Fruit fly (Drosophila melanogaster) whole organism, embryonic: ENCODE data around the gene bero.
A peak's percentile ranks its signal among the peaks of the same experiment; 100 is the strongest.

ENCODE experiments used
- Antp ChIP-seq: fragments of 200-800 bp; sonication (Bioruptor generic); optimal IDR thresholded peaks from 3 replicates; lab custom pipeline; 2016; ENCODE audit warnings: missing biosample characterization, missing genetic modification characterization
- B-H2 ChIP-seq: fragments of 200-800 bp; sonication (Bioruptor generic); optimal IDR thresholded peaks from 2 replicates; lab custom pipeline; 2018; ENCODE audit warnings: missing biosample characterization, mild to moderate bottlenecking, missing genetic modification characterization
- CG10366 ChIP-seq: fragments of 200-800 bp; sonication (Bioruptor generic); IDR thresholded peaks from 2 replicates; pipeline ENCODE4 v1.3.6; 2022; ENCODE audit warnings: missing biosample characterization, missing genetic modification characterization
- CG11723 ChIP-seq: fragments of 200-800 bp; sonication (Bioruptor generic); optimal IDR thresholded peaks from 2 replicates; lab custom pipeline; 2017; ENCODE audit warnings: missing biosample characterization, mild to moderate bottlenecking, missing genetic modification characterization
- CG1233 ChIP-seq: fragments of 200-800 bp; sonication (Bioruptor generic); optimal IDR thresholded peaks from 4 replicates; lab custom pipeline; 2018; ENCODE audit warnings: missing biosample characterization, mild to moderate bottlenecking, missing genetic modification characterization
- CG13287 ChIP-seq: fragments of 200-800 bp; sonication (Bioruptor generic); IDR thresholded peaks from 2 replicates; pipeline ENCODE4 v1.3.6; 2022; ENCODE audit warnings: missing biosample characterization, missing genetic modification characterization; ENCODE audit not compliant: partially characterized antibody
- CG14667 ChIP-seq: fragments of 200-800 bp; sonication (Bioruptor generic); IDR thresholded peaks from 2 replicates; pipeline ENCODE4 v1.3.6; 2022; ENCODE audit warnings: missing biosample characterization, missing genetic modification characterization
- CG1529 ChIP-seq: fragments of 200-800 bp; sonication (Bioruptor generic); optimal IDR thresholded peaks from 3 replicates; lab custom pipeline; 2018; ENCODE audit warnings: missing biosample characterization, missing genetic modification characterization
- CG16813 ChIP-seq: fragments of 200-800 bp; sonication (Bioruptor generic); IDR thresholded peaks from 3 replicates; pipeline ENCODE4 v1.3.6; 2022; ENCODE audit warnings: missing biosample characterization, missing genetic modification characterization; ENCODE audit not compliant: partially characterized antibody
- CG16815 ChIP-seq: fragments of 200-800 bp; sonication (Bioruptor generic); optimal IDR thresholded peaks from 3 replicates; lab custom pipeline; 2017; ENCODE audit warnings: missing biosample characterization, mild to moderate bottlenecking, missing genetic modification characterization
- CG17612 ChIP-seq: fragments of 200-800 bp; sonication (Bioruptor generic); IDR thresholded peaks from 2 replicates; pipeline ENCODE4 v1.3.6; 2022; ENCODE audit warnings: missing biosample characterization, missing genetic modification characterization
- CG18599 ChIP-seq: fragments of 200-800 bp; sonication (Bioruptor generic); optimal IDR thresholded peaks from 3 replicates; lab custom pipeline; 2017; ENCODE audit warnings: missing biosample characterization, missing genetic modification characterization, mild to moderate bottlenecking, moderate library complexity, missing genetic modification reagents
- CG2199 ChIP-seq: fragments of 200-800 bp; sonication (Bioruptor generic); IDR thresholded peaks from 3 replicates; pipeline ENCODE4 v1.3.6; 2022; ENCODE audit warnings: missing biosample characterization, missing genetic modification characterization
- CG4404 ChIP-seq: fragments of 200-800 bp; sonication (Bioruptor generic); IDR thresholded peaks from 2 replicates; pipeline ENCODE4 v1.3.6; 2022; ENCODE audit warnings: missing biosample characterization, missing genetic modification characterization
- CG6654 ChIP-seq: fragments of 200-800 bp; sonication (Bioruptor generic); optimal IDR thresholded peaks from 2 replicates; lab custom pipeline; 2017; ENCODE audit warnings: missing biosample characterization, mild to moderate bottlenecking, missing genetic modification characterization
- CG6791 ChIP-seq: fragments of 200-800 bp; sonication (Bioruptor generic); IDR thresholded peaks from 3 replicates; pipeline ENCODE4 v1.3.6; 2022; ENCODE audit warnings: missing biosample characterization, missing genetic modification characterization; ENCODE audit not compliant: partially characterized antibody
- CG6854 ChIP-seq: fragments of 200-800 bp; sonication (Bioruptor generic); optimal IDR thresholded peaks from 3 replicates; lab custom pipeline; 2017; ENCODE audit warnings: missing biosample characterization, mild to moderate bottlenecking, missing genetic modification characterization
- CG7357 ChIP-seq: fragments of 200-800 bp; sonication (Bioruptor generic); IDR thresholded peaks from 3 replicates; pipeline ENCODE4 v1.3.6; 2022; ENCODE audit warnings: missing biosample characterization, missing genetic modification characterization
- CG8089 ChIP-seq: fragments of 200-800 bp; sonication (Bioruptor generic); optimal IDR thresholded peaks from 3 replicates; lab custom pipeline; 2016; ENCODE audit warnings: missing biosample characterization, missing genetic modification characterization
- CG8290 ChIP-seq, 3 experiments: fragments of 200-800 bp; sonication (Bioruptor generic); optimal IDR thresholded peaks; 2 replicates each; lab custom pipeline; 2016 to 2019; ENCODE audit warnings: missing biosample characterization in 3 of 3, missing genetic modification characterization in 3 of 3, mild to moderate bottlenecking in 2 of 3, moderate library complexity in 1 of 3
- Dip3 ChIP-seq: fragments of 200-800 bp; sonication (Bioruptor generic); optimal IDR thresholded peaks from 3 replicates; lab custom pipeline; 2016; ENCODE audit warnings: missing biosample characterization, missing genetic modification characterization
- Gug ChIP-seq: fragments of 200-800 bp; sonication (Bioruptor generic); IDR thresholded peaks from 4 replicates; pipeline ENCODE4 v1.3.6; 2022; ENCODE audit warnings: missing biosample characterization, missing genetic modification characterization
- HLH3B ChIP-seq: fragments of 200-800 bp; sonication (Bioruptor generic); IDR thresholded peaks from 2 replicates; pipeline ENCODE4 v1.3.6; 2022; ENCODE audit warnings: missing biosample characterization, missing genetic modification characterization
- Nf-YA ChIP-seq: fragments of 200-800 bp; sonication (Bioruptor generic); IDR thresholded peaks from 2 replicates; pipeline ENCODE4 v1.3.6; 2022; ENCODE audit warnings: missing biosample characterization, missing genetic modification characterization
- Oaz ChIP-seq: fragments of 200-800 bp; sonication (Bioruptor generic); IDR thresholded peaks from 2 replicates; pipeline ENCODE4 v1.3.6; 2022; ENCODE audit warnings: missing biosample characterization, missing genetic modification characterization
- Pdp1 ChIP-seq, 2 experiments: fragments of 200-800 bp; sonication (Bioruptor generic); optimal IDR thresholded peaks; 3 replicates each; lab custom pipeline; 2016; ENCODE audit warnings: missing biosample characterization in 2 of 2, missing genetic modification characterization in 2 of 2, mild to moderate bottlenecking in 1 of 2, moderate library complexity in 1 of 2
- Rfx ChIP-seq: fragments of 200-800 bp; sonication (Bioruptor generic); IDR thresholded peaks from 2 replicates; pipeline ENCODE4 v1.3.6; 2022; ENCODE audit warnings: missing biosample characterization, missing genetic modification characterization
- Sox102F ChIP-seq: fragments of 200-800 bp; sonication (Bioruptor generic); optimal IDR thresholded peaks from 2 replicates; lab custom pipeline; 2018; ENCODE audit warnings: missing biosample characterization, mild to moderate bottlenecking, missing genetic modification characterization, moderate library complexity
- Sry-β ChIP-seq: fragments of 200-800 bp; sonication (Bioruptor generic); optimal IDR thresholded peaks from 2 replicates; lab custom pipeline; 2018; ENCODE audit warnings: missing biosample characterization, mild to moderate bottlenecking, missing genetic modification characterization, moderate library complexity
- Ssrp ChIP-seq: fragments of 200-800 bp; sonication (Bioruptor generic); optimal IDR thresholded peaks from 2 replicates; lab custom pipeline; 2018; ENCODE audit warnings: missing biosample characterization, mild to moderate bottlenecking, missing genetic modification characterization, moderate library complexity
- TFAM ChIP-seq: fragments of 200-800 bp; sonication (Bioruptor generic); optimal IDR thresholded peaks from 2 replicates; lab custom pipeline; 2017; ENCODE audit warnings: missing biosample characterization, missing genetic modification characterization, inconsistent platforms
- Tbp ChIP-seq: fragments of >200 bp; optimal IDR thresholded peaks from 2 replicates; lab custom pipeline; 2018; ENCODE audit warnings: missing biosample characterization, missing genetic modification characterization
- ac ChIP-seq: fragments of 200-800 bp; sonication (Bioruptor generic); optimal IDR thresholded peaks from 3 replicates; lab custom pipeline; 2017; ENCODE audit warnings: missing biosample characterization, mild to moderate bottlenecking, missing genetic modification characterization
- ato ChIP-seq: fragments of 200-800 bp; sonication (Bioruptor generic); IDR thresholded peaks from 2 replicates; pipeline ENCODE4 v1.3.6; 2022; ENCODE audit warnings: missing biosample characterization, missing genetic modification characterization; ENCODE audit not compliant: partially characterized antibody
- caup ChIP-seq: fragments of 200-800 bp; sonication (Bioruptor generic); optimal IDR thresholded peaks from 3 replicates; lab custom pipeline; 2017; ENCODE audit warnings: missing biosample characterization, mild to moderate bottlenecking, missing genetic modification characterization, moderate library complexity; ENCODE audit not compliant: severe bottlenecking
- cg ChIP-seq: fragments of 200-800 bp; sonication (Bioruptor generic); optimal IDR thresholded peaks from 3 replicates; lab custom pipeline; 2019; ENCODE audit warnings: missing biosample characterization, mild to moderate bottlenecking, missing genetic modification characterization, moderate library complexity
- chn ChIP-seq: fragments of 200-800 bp; sonication (Bioruptor generic); optimal IDR thresholded peaks from 2 replicates; lab custom pipeline; 2016; ENCODE audit warnings: missing biosample characterization, missing genetic modification characterization
- esg ChIP-seq: fragments of 200-800 bp; sonication (Bioruptor generic); conservative IDR thresholded peaks from 2 replicates; pipeline ENCODE4 v1.3.6; 2022; ENCODE audit warnings: missing biosample characterization, missing genetic modification characterization
- eve ChIP-seq, 2 experiments: fragments of >200 bp; optimal IDR thresholded peaks; 2 replicates each; lab custom pipeline; 2017; ENCODE audit warnings: missing biosample characterization in 2 of 2, missing genetic modification characterization in 2 of 2
- fd64A ChIP-seq: fragments of 200-800 bp; sonication (Bioruptor generic); optimal IDR thresholded peaks from 3 replicates; lab custom pipeline; 2018; ENCODE audit warnings: missing biosample characterization, mild to moderate bottlenecking, missing genetic modification characterization
- gce ChIP-seq: fragments of 200-800 bp; sonication (Bioruptor generic); IDR thresholded peaks from 3 replicates; pipeline ENCODE4 v1.3.6; 2022; ENCODE audit warnings: missing biosample characterization, missing genetic modification characterization
- gsb ChIP-seq: fragments of 200-800 bp; sonication (Bioruptor generic); IDR thresholded peaks from 2 replicates; pipeline ENCODE4 v1.3.6; 2022; ENCODE audit warnings: missing biosample characterization, missing genetic modification characterization
- ham ChIP-seq: fragments of 200-800 bp; sonication (Bioruptor generic); IDR thresholded peaks from 2 replicates; pipeline ENCODE4 v1.3.6; 2022; ENCODE audit warnings: missing biosample characterization, missing genetic modification characterization
- hth ChIP-seq: fragments of >200 bp; optimal IDR thresholded peaks from 2 replicates; lab custom pipeline; 2017; ENCODE audit warnings: inconsistent platforms
- lilli ChIP-seq: fragments of 200-800 bp; sonication (Bioruptor generic); optimal IDR thresholded peaks from 3 replicates; lab custom pipeline; 2016; ENCODE audit warnings: missing biosample characterization, missing genetic modification characterization
- pzg ChIP-seq: fragments of 200-800 bp; sonication (Bioruptor generic); optimal IDR thresholded peaks from 3 replicates; lab custom pipeline; 2018; ENCODE audit warnings: missing biosample characterization, mild to moderate bottlenecking, missing genetic modification characterization, moderate library complexity
- so ChIP-seq: fragments of 200-800 bp; sonication (Bioruptor generic); IDR thresholded peaks from 3 replicates; pipeline ENCODE4 v1.3.6; 2022; ENCODE audit warnings: missing biosample characterization, missing genetic modification characterization
- trem ChIP-seq: fragments of 200-800 bp; optimal IDR thresholded peaks from 3 replicates; lab custom pipeline; 2019; ENCODE audit warnings: missing biosample characterization, mild to moderate bottlenecking, missing genetic modification characterization, moderate library complexity
- zfh2 ChIP-seq: fragments of 200-800 bp; sonication (Bioruptor generic); optimal IDR thresholded peaks from 2 replicates; lab custom pipeline; 2016; ENCODE audit warnings: missing biosample characterization, missing genetic modification characterization

The bero gene

dm6 chr2L:20891188-20891587, 32.7 kb downstream of the bero start (continued):
- no peak for TF ChIP-seq so (GFP tag; lab: Robert Waterston, UW)
- TF ChIP-seq CG18599: peak; percentile 23
- TF ChIP-seq CG13287 (GFP tag; lab: Robert Waterston, UW): peak; percentile 16; the same call in 1 of the 2 replicates
- no peak for TF ChIP-seq Tbp (GFP tag; lab: Kevin White, UChicago)
- TF ChIP-seq CG4404 (GFP tag; lab: Robert Waterston, UW): no peak
- TF ChIP-seq Gug (GFP tag; lab: Robert Waterston, UW): peak; percentile 41; the same call in 2 of the 4 replicates
- peak in 1 of 2 experiments; percentile 60 for TF ChIP-seq eve (GFP tag; optimal IDR thresholded peaks at IDR 0.05; lab: Kevin White, UChicago)
- peak in 1 of 2 experiments; percentile 37 for TF ChIP-seq Pdp1 (GFP tag; optimal IDR thresholded peaks at IDR 0.05; lab: Kevin White, UChicago)
- peak; percentile 92 for TF ChIP-seq CG2199 (GFP tag; lab: Robert Waterston, UW)
- no peak for TF ChIP-seq fd64A (GFP tag; lab: Kevin White, UChicago)
- no peak for TF ChIP-seq Sry-β
- no peak for TF ChIP-seq trem (tag; lab: Kevin White, UChicago)
- TF ChIP-seq Nf-YA (GFP tag; lab: Robert Waterston, UW): no peak
- no peak for TF ChIP-seq CG16815 (GFP tag; lab: Kevin White, UChicago)
- TF ChIP-seq pzg (GFP tag; lab: Kevin White, UChicago): no peak
- no peak for TF ChIP-seq CG14667 (GFP tag; lab: Robert Waterston, UW)
- TF ChIP-seq CG8290 (GFP tag; optimal IDR thresholded peaks at IDR 0.05; lab: Kevin White, UChicago): no peak
- peak in 1 of 2 experiments; percentile 43 for TF ChIP-seq CG8290 (tag; optimal IDR thresholded peaks at IDR 0.05; lab: Kevin White, UChicago)
- no peak for TF ChIP-seq CG16813 (GFP tag; lab: Robert Waterston, UW)
- no peak for TF ChIP-seq gsb (GFP tag; lab: Robert Waterston, UW)

DNA sequence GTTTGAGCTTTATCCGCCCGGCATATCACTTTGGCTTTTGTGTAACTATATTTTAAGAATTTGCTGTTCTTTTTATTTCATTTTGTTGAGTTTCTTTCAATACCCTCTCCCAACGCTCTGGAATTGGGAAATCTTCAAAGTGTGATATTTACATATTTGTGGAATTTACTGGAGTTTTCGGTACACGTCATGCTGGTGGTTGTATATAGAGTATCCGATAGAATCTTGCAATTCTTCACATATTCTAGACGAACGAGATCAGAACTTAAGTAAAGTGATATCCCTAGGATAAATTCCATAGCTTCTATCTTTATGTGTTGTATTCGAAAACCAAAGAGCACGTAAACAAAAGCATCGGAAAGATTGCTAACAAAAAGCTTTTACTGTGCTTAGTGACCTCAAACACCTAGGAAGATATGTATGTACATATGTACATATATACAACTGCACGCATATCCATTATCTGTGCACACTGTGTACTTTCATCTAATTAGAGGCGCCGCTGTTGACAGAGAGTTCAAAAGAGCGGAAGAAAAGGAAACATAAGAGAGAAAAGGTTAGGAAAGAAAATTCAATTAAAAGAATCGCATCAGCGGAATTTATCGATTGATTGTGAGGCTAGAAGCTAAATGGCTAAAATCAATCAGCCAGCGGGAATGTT, 38.3 kb downstream of the bero start:
- TF ChIP-seq gce (GFP tag; lab: Robert Waterston, UW) (peak; percentile 72; the same call in 2 of the 3 replicates), CG6791 (GFP tag; lab: Robert Waterston, UW) (no peak), Sox102F (GFP tag; lab: Kevin White, UChicago) (peak; percentile 39), lilli (GFP tag; lab: Kevin White, UChicago) (no peak), CG1529 (GFP tag; lab: Kevin White, UChicago) (peak; percentile 52), Dip3 (no peak), esg (no peak), Oaz (GFP tag; lab: Robert Waterston, UW) (no peak), TFAM (GFP tag; lab: Kevin White, UChicago) (no peak), HLH3B (GFP tag; lab: Robert Waterston, UW) (peak; percentile 39; the same call in 1 of the 2 replicates), CG6854 (GFP tag; lab: Kevin White, UChicago) (peak; percentile 42), CG2199 (GFP tag; lab: Robert Waterston, UW) (no peak; the same call in 2 of the 3 replicates), CG17612 (GFP tag; lab: Robert Waterston, UW) (no peak), ato (GFP tag; lab: Robert Waterston, UW) (no peak), hth (lab: Kevin White, UChicago) (no peak), cg (GFP tag; lab: Kevin White, UChicago) (no peak), CG6654 (GFP tag; lab: Kevin White, UChicago) (no peak), CG1233 (peak; percentile 78), caup (GFP tag; lab: Kevin White, UChicago) (peak; percentile 12), B-H2 (peak; percentile 2), CG11723 (GFP tag; lab: Kevin White, UChicago) (peak; percentile 43), ham (GFP tag; lab: Robert Waterston, UW) (no peak), ac (GFP tag; lab: Kevin White, UChicago) (peak; percentile 32), Rfx (GFP tag; lab: Robert Waterston, UW) (no peak), Ssrp (tag; lab: Kevin White, UChicago) (no peak), CG7357 (GFP tag; lab: Robert Waterston, UW) (no peak), CG8089 (GFP tag; lab: Kevin White, UChicago) (peak; percentile 46), Antp (GFP tag; lab: Kevin White, UChicago) (no peak), zfh2 (GFP tag; lab: Kevin White, UChicago) (no peak), CG10366 (GFP tag; lab: Robert Waterston, UW) (no peak), chn (GFP tag; lab: Kevin White, UChicago) (no peak)
